Fruit fly (Drosophila melanogaster): ENCODE data around the gene CG11381.

The CG11381 gene

dm6 chrX:1215000-1215399 lies 11.4 kb downstream of the CG11381 start, which contains the start of gene CG11398 (continued):
- TF ChIP-seq lab (GFP tag; optimal IDR thresholded peaks at IDR 0.05) (no peak), CG8765 (GFP tag; IDR thresholded peaks at IDR 0.05) (no peak), CG10959 (GFP tag; IDR thresholded peaks at IDR 0.05) (no peak), CG18619 (GFP tag; optimal IDR thresholded peaks at IDR 0.05) (no peak), her (GFP tag; optimal IDR thresholded peaks at IDR 0.05) (peak; percentile 18), Rx (GFP tag; IDR thresholded peaks at IDR 0.05) (no peak), dpn (GFP tag; optimal IDR thresholded peaks at IDR 0.05) (no peak), CG43689 (GFP tag; IDR thresholded peaks at IDR 0.05) (no peak), CG9932 (GFP tag; IDR thresholded peaks at IDR 0.05) (no peak), CG17829 (tag; optimal IDR thresholded peaks at IDR 0.05) (no peak), CG34376 (GFP tag; optimal IDR thresholded peaks at IDR 0.05) (no peak), Mad (GFP tag; optimal IDR thresholded peaks at IDR 0.05) (no peak), Hmr (GFP tag; optimal IDR thresholded peaks at IDR 0.05) (no peak), ssp (GFP tag; IDR thresholded peaks at IDR 0.05) (peak; percentile 82), zen (tag; optimal IDR thresholded peaks at IDR 0.05) (peak; percentile 11), CG10431 (GFP tag; optimal IDR thresholded peaks at IDR 0.05) (no peak), Blimp-1 (GFP tag; optimal IDR thresholded peaks at IDR 0.05) (no peak), Mrtf (GFP tag; IDR thresholded peaks at IDR 0.05) (no peak), Ada2b (GFP tag; IDR thresholded peaks at IDR 0.05) (no peak), Camta (GFP tag; optimal IDR thresholded peaks at IDR 0.05) (no peak), CG10462 (GFP tag; optimal IDR thresholded peaks at IDR 0.05) (no peak), CG11504 (tag; optimal IDR thresholded peaks at IDR 0.05) (no peak), CG2202 (tag; optimal IDR thresholded peaks at IDR 0.05) (no peak), CG1792 (GFP tag; optimal IDR thresholded peaks at IDR 0.05) (no peak), CG16815 (GFP tag; optimal IDR thresholded peaks at IDR 0.05) (no peak), Taf1 (GFP tag; IDR thresholded peaks at IDR 0.05) (no peak), esg (GFP tag; conservative IDR thresholded peaks at IDR 0.05) (no peak), ERR (GFP tag; optimal IDR thresholded peaks at IDR 0.05) (no peak), sc (optimal IDR thresholded peaks at IDR 0.05) (no peak), sc (GFP tag; optimal IDR thresholded peaks at IDR 0.05) (no peak), h (optimal IDR thresholded peaks at IDR 0.05) (no peak), ken (GFP tag; IDR thresholded peaks at IDR 0.05) (no peak), Doc3 (GFP tag; IDR thresholded peaks at IDR 0.05; ENCODE audit: partially characterized antibody) (peak; percentile 55; the same call in 2 of the 3 replicates), CG1233 (GFP tag; optimal IDR thresholded peaks at IDR 0.05) (no peak), tio (GFP tag; optimal IDR thresholded peaks at IDR 0.05) (no peak), Dll (GFP tag; IDR thresholded peaks at IDR 0.05; ENCODE audit: partially characterized antibody) (peak; percentile 73), Nf-YC (tag; optimal IDR thresholded peaks at IDR 0.05) (no peak), TFAM (GFP tag; optimal IDR thresholded peaks at IDR 0.05) (no peak), MTF-1 (GFP tag; optimal IDR thresholded peaks at IDR 0.05; ENCODE audit: borderline replicate concordance) (no peak), hb (GFP tag; IDR thresholded peaks at IDR 0.05; ENCODE audit: partially characterized antibody) (peak; percentile 56; the same call in 1 of the 3 replicates), CrebB (tag; optimal IDR thresholded peaks at IDR 0.05) (no peak), Dref (GFP tag; IDR thresholded peaks at IDR 0.05) (peak; percentile 81), BEAF-32 (GFP tag; optimal IDR thresholded peaks at IDR 0.05) (peak; percentile 86), CG13123 (GFP tag; optimal IDR thresholded peaks at IDR 0.05) (no peak), CG8281 (tag; optimal IDR thresholded peaks at IDR 0.05) (no peak), CG12391 (tag; optimal IDR thresholded peaks at IDR 0.05) (peak; percentile 20), CG17359 (tag; optimal IDR thresholded peaks at IDR 0.05) (no peak), sima (GFP tag; optimal IDR thresholded peaks at IDR 0.05) (no peak), phol (tag; optimal IDR thresholded peaks at IDR 0.05) (peak; percentile 67), NfI (GFP tag; optimal IDR thresholded peaks at IDR 0.05) (no peak), ash1 (GFP tag; optimal IDR thresholded peaks at IDR 0.05) (no peak), bbx (GFP tag; IDR thresholded peaks at IDR 0.05; ENCODE audit: partially characterized antibody) (peak; percentile 86)
